Worm (Caenorhabditis elegans) whole organism, L3 larva: ENCODE data around the gene ttx-3.

ENCODE experiments used
- R02D3.7 ChIP-seq: fragments of 150-350 bp; optimal IDR thresholded peaks from 2 replicates; lab custom pipeline; 2014; ENCODE audit warnings: missing biosample characterization, missing genetic modification characterization
- aly-2 ChIP-seq: fragments of 150-350 bp; optimal IDR thresholded peaks from 2 replicates; lab custom pipeline; 2014; ENCODE audit warnings: missing biosample characterization, missing genetic modification characterization
- ama-1 ChIP-seq: fragments of 150-350 bp; optimal IDR thresholded peaks from 2 replicates; lab custom pipeline; 2018
- ceh-28 ChIP-seq: fragments of 150-350 bp; optimal IDR thresholded peaks from 2 replicates; lab custom pipeline; 2014; ENCODE audit warnings: missing biosample characterization, missing genetic modification reagents, missing genetic modification characterization
- ceh-82 ChIP-seq: fragments of 150-350 bp; optimal IDR thresholded peaks from 2 replicates; lab custom pipeline; 2014; ENCODE audit warnings: missing biosample characterization, missing genetic modification characterization
- ceh-9 ChIP-seq: sonication (generic microtip); optimal IDR thresholded peaks from 2 replicates; lab custom pipeline; 2018; ENCODE audit warnings: missing biosample characterization, missing genetic modification characterization
- daf-12 ChIP-seq: fragments of 150-350 bp; optimal IDR thresholded peaks from 2 replicates; lab custom pipeline; 2014; ENCODE audit warnings: missing biosample characterization, missing genetic modification reagents, missing genetic modification characterization
- egl-27 ChIP-seq: sonication (generic microtip); optimal IDR thresholded peaks from 4 replicates; lab custom pipeline; 2017; ENCODE audit warnings: missing biosample characterization, missing genetic modification reagents, missing genetic modification characterization
- egl-5 ChIP-seq: fragments of 150-350 bp; optimal IDR thresholded peaks from 2 replicates; lab custom pipeline; 2017; ENCODE audit warnings: missing biosample characterization, missing genetic modification reagents, missing genetic modification characterization, inconsistent platforms
- elt-1 ChIP-seq: fragments of 150-350 bp; optimal IDR thresholded peaks from 2 replicates; lab custom pipeline; 2014; ENCODE audit warnings: missing biosample characterization, missing genetic modification characterization
- elt-2 ChIP-seq: sonication (generic microtip); optimal IDR thresholded peaks from 2 replicates; lab custom pipeline; 2016; ENCODE audit warnings: missing genetic modification reagents, mild to moderate bottlenecking, missing genetic modification characterization, missing compliant biosample characterization
- fkh-10 ChIP-seq: sonication (generic microtip); optimal IDR thresholded peaks from 2 replicates; lab custom pipeline; 2017; ENCODE audit warnings: missing biosample characterization, missing genetic modification reagents, missing genetic modification characterization
- fkh-2 ChIP-seq: fragments of 150-350 bp; optimal IDR thresholded peaks from 2 replicates; lab custom pipeline; 2014; ENCODE audit warnings: missing biosample characterization, missing genetic modification reagents, missing genetic modification characterization
- fos-1 ChIP-seq: fragments of 150-350 bp; optimal IDR thresholded peaks from 2 replicates; lab custom pipeline; 2014; ENCODE audit warnings: missing biosample characterization, missing genetic modification characterization
- hmg-11 ChIP-seq: sonication (generic microtip); optimal IDR thresholded peaks from 2 replicates; lab custom pipeline; 2016; ENCODE audit warnings: missing genetic modification characterization, missing compliant biosample characterization
- jun-1 ChIP-seq: fragments of 150-350 bp; optimal IDR thresholded peaks from 2 replicates; lab custom pipeline; 2014; ENCODE audit warnings: missing biosample characterization, missing genetic modification reagents, missing genetic modification characterization
- lin-15B ChIP-seq: fragments of 150-350 bp; optimal IDR thresholded peaks from 2 replicates; lab custom pipeline; 2014; ENCODE audit warnings: missing biosample characterization, missing genetic modification characterization
- lin-39 ChIP-seq: fragments of 150-350 bp; optimal IDR thresholded peaks from 2 replicates; lab custom pipeline; 2018; ENCODE audit warnings: missing biosample characterization, missing genetic modification reagents, missing genetic modification characterization
- lsy-12 ChIP-seq: sonication (generic microtip); optimal IDR thresholded peaks from 2 replicates; lab custom pipeline; 2016; ENCODE audit warnings: mild to moderate bottlenecking, missing genetic modification characterization, missing compliant biosample characterization
- mdl-1 ChIP-seq: fragments of 150-350 bp; optimal IDR thresholded peaks from 2 replicates; lab custom pipeline; 2014; ENCODE audit warnings: missing biosample characterization, missing genetic modification characterization
- mml-1 ChIP-seq: fragments of 150-350 bp; sonication (generic microtip); optimal IDR thresholded peaks from 3 replicates; lab custom pipeline; 2014; ENCODE audit warnings: missing biosample characterization, missing genetic modification characterization
- nfya-1 ChIP-seq: sonication (generic microtip); optimal IDR thresholded peaks from 2 replicates; lab custom pipeline; 2017; ENCODE audit warnings: missing genetic modification characterization, mild to moderate bottlenecking, missing compliant biosample characterization, antibody characterized with exemption, moderate library complexity; ENCODE audit not compliant: insufficient read depth
- nhr-23 ChIP-seq: fragments of 150-350 bp; optimal IDR thresholded peaks from 2 replicates; lab custom pipeline; 2014; ENCODE audit warnings: missing biosample characterization, missing genetic modification reagents, missing genetic modification characterization
- nhr-237 ChIP-seq: fragments of 150-350 bp; optimal IDR thresholded peaks from 2 replicates; lab custom pipeline; 2014; ENCODE audit warnings: missing biosample characterization, missing genetic modification characterization
- nhr-25 ChIP-seq: sonication (generic microtip); optimal IDR thresholded peaks from 2 replicates; lab custom pipeline; 2017; ENCODE audit warnings: missing biosample characterization, missing genetic modification characterization
- nhr-28 ChIP-seq: fragments of 150-350 bp; optimal IDR thresholded peaks from 2 replicates; lab custom pipeline; 2014; ENCODE audit warnings: missing biosample characterization, missing genetic modification characterization
- nhr-43 ChIP-seq: sonication (generic microtip); optimal IDR thresholded peaks from 2 replicates; lab custom pipeline; 2016; ENCODE audit warnings: mild to moderate bottlenecking, missing genetic modification characterization, missing compliant biosample characterization; ENCODE audit not compliant: poor library complexity, severe bottlenecking
- nhr-67 ChIP-seq: fragments of 150-350 bp; optimal IDR thresholded peaks from 2 replicates; lab custom pipeline; 2014; ENCODE audit warnings: missing biosample characterization, missing genetic modification characterization
- nhr-76 ChIP-seq: fragments of 150-350 bp; sonication (generic microtip); optimal IDR thresholded peaks from 5 replicates; lab custom pipeline; 2014; ENCODE audit warnings: missing biosample characterization, missing genetic modification characterization
- pha-4 ChIP-seq: fragments of 150-350 bp; optimal IDR thresholded peaks from 2 replicates; lab custom pipeline; 2014; ENCODE audit warnings: missing biosample characterization, missing genetic modification reagents, missing genetic modification characterization
- pqm-1 ChIP-seq: fragments of 150-350 bp; optimal IDR thresholded peaks from 2 replicates; lab custom pipeline; 2017; ENCODE audit warnings: missing biosample characterization, missing genetic modification characterization, inconsistent platforms
- sea-2 ChIP-seq: fragments of 150-350 bp; sonication (generic microtip); optimal IDR thresholded peaks from 4 replicates; lab custom pipeline; 2014; ENCODE audit warnings: missing biosample characterization, missing genetic modification reagents, missing genetic modification characterization
- skn-1 ChIP-seq: fragments of 150-350 bp; optimal IDR thresholded peaks from 2 replicates; lab custom pipeline; 2014; ENCODE audit warnings: missing biosample characterization, missing genetic modification characterization
- snpc-4 ChIP-seq: fragments of 150-350 bp; optimal IDR thresholded peaks from 2 replicates; lab custom pipeline; 2014; ENCODE audit warnings: missing biosample characterization, missing genetic modification characterization
- tbx-2 ChIP-seq: sonication (generic microtip); optimal IDR thresholded peaks from 2 replicates; lab custom pipeline; 2016; ENCODE audit warnings: mild to moderate bottlenecking, missing genetic modification characterization, missing compliant biosample characterization
- unc-39 ChIP-seq: sonication (generic microtip); optimal IDR thresholded peaks from 4 replicates; lab custom pipeline; 2017; ENCODE audit warnings: missing biosample characterization, missing genetic modification characterization
- unc-62 ChIP-seq: fragments of 150-350 bp; sonication (generic microtip); optimal IDR thresholded peaks from 4 replicates; lab custom pipeline; 2014; ENCODE audit warnings: missing biosample characterization, missing genetic modification reagents, missing genetic modification characterization
- zag-1 ChIP-seq: fragments of 150-350 bp; optimal IDR thresholded peaks from 2 replicates; lab custom pipeline; 2014; ENCODE audit warnings: missing biosample characterization, missing genetic modification characterization
- ztf-11 ChIP-seq: fragments of 150-350 bp; optimal IDR thresholded peaks from 2 replicates; lab custom pipeline; 2014; ENCODE audit warnings: missing biosample characterization, missing genetic modification characterization
- ztf-4 ChIP-seq: fragments of 150-350 bp; optimal IDR thresholded peaks from 2 replicates; lab custom pipeline; 2014; ENCODE audit warnings: missing biosample characterization, missing genetic modification characterization

Gene ttx-3

DNA sequence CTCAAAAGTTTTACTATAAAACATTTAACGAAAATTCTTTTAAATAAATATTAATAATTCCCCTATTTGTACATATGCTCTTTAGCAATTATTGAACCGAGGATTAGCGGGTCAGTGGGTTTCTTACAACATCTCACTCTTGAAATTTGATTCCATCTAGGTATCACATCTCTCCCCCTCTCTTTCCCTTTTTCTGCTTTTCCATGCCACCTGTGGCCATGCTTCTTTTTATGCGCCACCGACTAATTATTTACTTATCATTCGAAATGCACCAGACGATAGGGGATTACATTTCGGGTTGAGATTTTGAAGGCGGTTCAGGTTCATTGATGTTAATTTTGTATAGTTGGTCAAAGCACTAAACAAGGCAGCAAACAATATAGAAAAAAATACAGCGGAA lies 3.3 kb downstream of the ttx-3 start:
- no peak for TF ChIP-seq hmg-11 (tag; lab: Kevin White, UChicago)
- TF ChIP-seq sea-2 (GFP tag; lab: Kevin White, UChicago) = no peak
- TF ChIP-seq pqm-1 = no peak
- no peak for TF ChIP-seq ztf-4 (tag; lab: Kevin White, UChicago)
- no peak for TF ChIP-seq ztf-11 (tag; lab: Kevin White, UChicago)
- no peak for TF ChIP-seq nhr-28 (tag; lab: Kevin White, UChicago)
- no peak for TF ChIP-seq fos-1 (tag; lab: Kevin White, UChicago)
- TF ChIP-seq elt-1 (tag; lab: Kevin White, UChicago) = no peak
- no peak for TF ChIP-seq fkh-10 (GFP tag; lab: Kevin White, UChicago)
- no peak for TF ChIP-seq snpc-4
- TF ChIP-seq unc-39 (tag; lab: Kevin White, UChicago) = no peak

DNA sequence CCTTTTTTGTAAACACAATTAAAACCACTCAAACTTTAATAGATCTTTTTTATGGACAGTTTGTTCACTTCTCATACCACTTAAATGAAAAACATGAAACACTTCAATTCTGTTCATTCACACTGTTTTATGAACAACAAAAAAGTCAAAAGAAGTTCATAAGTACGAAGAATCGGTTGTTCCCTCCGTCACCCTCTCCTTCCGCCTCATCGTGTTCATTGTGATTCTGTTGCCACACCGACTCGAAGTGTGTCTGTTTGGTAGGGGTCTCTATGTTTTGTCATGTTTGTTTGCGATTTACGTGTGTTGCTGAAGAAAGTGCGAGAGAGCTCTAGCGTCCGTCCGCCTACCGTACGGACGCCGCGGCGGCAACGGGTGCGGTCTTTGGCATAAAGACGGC lies 10.4 kb downstream of the ttx-3 start, which contains the start of gene lact-7:
Gene lact-7, plus strand, starts transcription at position 301 of the 400 bp plus-strand sequence.
- TF ChIP-seq aly-2 (tag; lab: Kevin White, UChicago) = no peak
- TF ChIP-seq hmg-11 (tag; lab: Kevin White, UChicago) = no peak
- TF ChIP-seq pha-4 = peak; percentile 84
- no peak for TF ChIP-seq ama-1 (lab: Kevin White, UChicago)
- TF ChIP-seq unc-39 (tag; lab: Kevin White, UChicago) = no peak
- no peak for TF ChIP-seq fkh-2
- no peak for TF ChIP-seq R02D3.7 (tag; lab: Kevin White, UChicago)

DNA sequence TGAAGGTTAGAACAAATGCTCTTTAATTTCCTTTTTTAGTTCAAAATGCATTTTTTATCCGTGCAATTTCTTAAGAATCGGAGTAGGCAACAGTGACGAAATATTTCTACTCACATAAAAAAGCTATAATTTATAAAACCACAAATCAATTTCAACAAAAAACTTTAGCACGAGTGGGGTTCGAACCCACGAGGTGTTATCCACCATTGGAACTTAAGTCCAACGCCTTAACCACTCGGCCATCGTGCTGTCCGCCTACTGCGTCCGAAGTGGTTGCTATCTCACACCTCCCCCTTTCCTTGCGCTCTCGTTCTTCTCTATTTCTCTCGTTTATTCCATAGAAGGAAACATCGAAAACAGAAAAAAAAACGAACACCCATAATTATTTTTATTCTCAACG lies 11.5 kb downstream of the ttx-3 start:
- peak; percentile 48 for TF ChIP-seq elt-2 (tag; lab: Kevin White, UChicago)
- no peak for TF ChIP-seq sea-2 (GFP tag; lab: Kevin White, UChicago)
- TF ChIP-seq hmg-11 (tag; lab: Kevin White, UChicago) = peak; percentile 91
- no peak for TF ChIP-seq fos-1 (tag; lab: Kevin White, UChicago)
- TF ChIP-seq nhr-23 (tag; lab: Kevin White, UChicago) = no peak
- peak; percentile 59 for TF ChIP-seq tbx-2
- no peak for TF ChIP-seq elt-1 (tag; lab: Kevin White, UChicago)
- no peak for TF ChIP-seq fkh-2
- no peak for TF ChIP-seq aly-2 (tag; lab: Kevin White, UChicago)
- TF ChIP-seq egl-27 (tag; lab: Kevin White, UChicago) = peak; percentile 1
- TF ChIP-seq lin-39 = peak; percentile 70
- no peak for TF ChIP-seq ceh-9 (tag; lab: Kevin White, UChicago)
- no peak for TF ChIP-seq mdl-1
- peak; percentile 3 for TF ChIP-seq skn-1 (tag; lab: Kevin White, UChicago)
- no peak for TF ChIP-seq mml-1
- TF ChIP-seq ztf-4 (tag; lab: Kevin White, UChicago) = no peak
- peak; percentile 6 for TF ChIP-seq pqm-1
- TF ChIP-seq nhr-67 (tag; lab: Kevin White, UChicago) = no peak
- no peak for TF ChIP-seq unc-62 (GFP tag; lab: Kevin White, UChicago)
- TF ChIP-seq nhr-43 (tag; lab: Kevin White, UChicago) = peak; percentile 59
- TF ChIP-seq egl-5 = no peak
- TF ChIP-seq pha-4 = peak; percentile 61
- no peak for TF ChIP-seq nfya-1
- TF ChIP-seq daf-12 = no peak
- TF ChIP-seq fkh-10 (GFP tag; lab: Kevin White, UChicago) = peak; percentile 40
- no peak for TF ChIP-seq nhr-28 (tag; lab: Kevin White, UChicago)
- peak; percentile 56 for TF ChIP-seq lsy-12 (tag; lab: Kevin White, UChicago)
- peak; percentile 53 for TF ChIP-seq jun-1 (tag; lab: Kevin White, UChicago)
- TF ChIP-seq nhr-237 (tag; lab: Kevin White, UChicago) = no peak
- peak; percentile 41 for TF ChIP-seq ceh-28 (tag; lab: Kevin White, UChicago)
- no peak for TF ChIP-seq nhr-76 (tag; lab: Kevin White, UChicago)
- no peak for TF ChIP-seq ama-1 (lab: Kevin White, UChicago)
- peak; percentile 21 for TF ChIP-seq ceh-82
- TF ChIP-seq lin-15B (tag; lab: Kevin White, UChicago) = no peak
- TF ChIP-seq nhr-25 = peak; percentile 18
- TF ChIP-seq zag-1 = no peak
